Worm (Caenorhabditis elegans) whole organism, L4 larva: ENCODE measurements around the gene cap-2.

ENCODE experiments used
- D1046.2 ChIP-seq: fragments of 200-800 bp; sonication (Bioruptor generic); IDR thresholded peaks from 2 replicates; pipeline ENCODE4 v1.3.6; 2022; ENCODE audit warnings: missing genetic modification characterization, missing compliant biosample characterization
- F44E2.7 ChIP-seq: fragments of 200-800 bp; sonication (Bioruptor generic); IDR thresholded peaks from 2 replicates; pipeline ENCODE4 v2.1.2; 2022; ENCODE audit warnings: missing genetic modification characterization, missing compliant biosample characterization
- Y75B8A.6 ChIP-seq: fragments of 200-800 bp; sonication (Bioruptor generic); IDR thresholded peaks from 2 replicates; pipeline ENCODE4 v1.3.6; 2022; ENCODE audit warnings: missing genetic modification reagents, missing genetic modification characterization, missing compliant biosample characterization
- ceh-20 ChIP-seq: fragments of 200-800 bp; sonication (Bioruptor generic); IDR thresholded peaks from 2 replicates; pipeline ENCODE4 v1.3.6; 2022; ENCODE audit warnings: missing genetic modification reagents, missing genetic modification characterization, missing compliant biosample characterization
- ceh-32 ChIP-seq: sonication (generic microtip); optimal IDR thresholded peaks from 2 replicates; lab custom pipeline; 2016; ENCODE audit warnings: mild to moderate bottlenecking, missing genetic modification characterization, missing compliant biosample characterization; ENCODE audit not compliant: poor library complexity
- ceh-62 ChIP-seq: sonication (generic microtip); optimal IDR thresholded peaks from 2 replicates; lab custom pipeline; 2017; ENCODE audit warnings: missing biosample characterization, missing genetic modification characterization
- cey-2 ChIP-seq: sonication (generic microtip); optimal IDR thresholded peaks from 3 replicates; lab custom pipeline; 2017; ENCODE audit warnings: missing genetic modification characterization, mild to moderate bottlenecking, missing compliant biosample characterization, antibody characterized with exemption, borderline replicate concordance; ENCODE audit not compliant: insufficient read depth
- daf-8 ChIP-seq: fragments of 200-800 bp; sonication (Bioruptor generic); IDR thresholded peaks from 2 replicates; pipeline ENCODE4 v1.3.6; 2022; ENCODE audit warnings: missing genetic modification characterization, missing compliant biosample characterization
- hlh-11 ChIP-seq: fragments of 200-800 bp; sonication (Bioruptor generic); optimal IDR thresholded peaks from 2 replicates; lab custom pipeline; 2018; ENCODE audit warnings: mild to moderate bottlenecking, missing genetic modification characterization, missing compliant biosample characterization
- hlh-30 ChIP-seq: sonication (generic microtip); optimal IDR thresholded peaks from 2 replicates; lab custom pipeline; 2017; ENCODE audit warnings: antibody characterized with exemption, mild to moderate bottlenecking, missing genetic modification characterization, missing compliant biosample characterization; ENCODE audit not compliant: insufficient read depth
- hmg-1.1 ChIP-seq: fragments of 200-800 bp; sonication (Bioruptor generic); IDR thresholded peaks from 2 replicates; pipeline ENCODE4 v1.3.6; 2022; ENCODE audit warnings: missing genetic modification reagents, missing genetic modification characterization, missing compliant biosample characterization
- jun-1 ChIP-seq: fragments of 150-350 bp; optimal IDR thresholded peaks from 2 replicates; lab custom pipeline; 2014; ENCODE audit warnings: missing biosample characterization, missing genetic modification reagents, missing genetic modification characterization
- lin-13 ChIP-seq: fragments of 150-350 bp; optimal IDR thresholded peaks from 2 replicates; lab custom pipeline; 2014; ENCODE audit warnings: missing biosample characterization, missing genetic modification reagents, missing genetic modification characterization
- madf-9 ChIP-seq: fragments of 200-800 bp; sonication (Bioruptor generic); conservative IDR thresholded peaks from 2 replicates; pipeline ENCODE4 v1.3.6; 2022; ENCODE audit warnings: missing genetic modification reagents, missing genetic modification characterization, missing compliant biosample characterization
- mdl-1 ChIP-seq, 2 experiments: fragments of 150-350 bp in 1 of 2; sonication (generic microtip) in 1 of 2; optimal IDR thresholded peaks; 2 replicates each; lab custom pipeline; 2014 to 2017; ENCODE audit warnings: missing biosample characterization in 2 of 2, missing genetic modification characterization in 2 of 2
- nhr-28 ChIP-seq: fragments of 150-350 bp; optimal IDR thresholded peaks from 2 replicates; lab custom pipeline; 2014; ENCODE audit warnings: missing biosample characterization, missing genetic modification characterization
- nhr-42 ChIP-seq: fragments of 200-800 bp; sonication (Bioruptor generic); IDR thresholded peaks from 2 replicates; pipeline ENCODE4 v1.3.6; 2022; ENCODE audit warnings: missing genetic modification characterization, missing compliant biosample characterization
- nhr-6 ChIP-seq: fragments of 150-350 bp; optimal IDR thresholded peaks from 2 replicates; lab custom pipeline; 2014; ENCODE audit warnings: missing biosample characterization, missing genetic modification characterization
- pha-4 ChIP-seq, 2 experiments: fragments of 150-350 bp in 1 of 2; fragments of 200-800 bp in 1 of 2; sonication (Bioruptor generic) in 1 of 2; IDR thresholded peaks in 1 of 2; optimal IDR thresholded peaks in 1 of 2; 2 replicates each; pipeline versions ENCODE4 v1.3.6 to Lab custom; 2014 to 2022; ENCODE audit warnings: missing genetic modification characterization in 2 of 2, missing genetic modification reagents in 2 of 2, missing biosample characterization in 1 of 2, missing compliant biosample characterization in 1 of 2
- unc-130 ChIP-seq: sonication (generic microtip); optimal IDR thresholded peaks from 2 replicates; lab custom pipeline; 2016; ENCODE audit warnings: missing genetic modification reagents, missing genetic modification characterization, missing compliant biosample characterization
- ztf-11 ChIP-seq: fragments of 150-350 bp; optimal IDR thresholded peaks from 2 replicates; lab custom pipeline; 2014; ENCODE audit warnings: missing biosample characterization, missing genetic modification characterization

cap-2 gene

DNA sequence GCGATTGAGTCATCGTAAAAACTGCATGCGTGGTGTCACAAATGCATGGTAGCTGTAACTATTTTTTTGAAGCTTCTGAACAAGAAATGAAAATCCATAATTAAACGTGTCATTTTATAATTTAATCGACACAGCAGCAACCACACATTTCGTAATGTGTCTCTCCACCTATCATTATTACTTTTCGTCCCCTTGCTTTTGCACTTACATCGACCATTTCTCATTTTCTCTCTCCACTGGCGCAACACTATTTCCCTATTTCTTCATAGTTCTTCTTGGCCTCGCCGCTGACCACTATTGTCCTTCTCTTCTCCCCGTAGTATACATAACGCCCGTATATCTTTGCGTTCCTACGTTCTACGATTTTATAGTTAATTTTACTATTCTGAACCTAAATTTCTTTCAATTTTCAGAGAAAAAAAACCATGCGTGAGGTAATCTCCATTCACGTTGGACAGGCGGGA, 49.3 kb downstream of the cap-2 start, which contains the start of gene tba-4 (continued):
- no peak for TF ChIP-seq hmg-1.1 (GFP tag; lab: Robert Waterston, UW)
- TF ChIP-seq nhr-6 (tag; lab: Kevin White, UChicago) = peak; percentile 3
- no peak for TF ChIP-seq mdl-1 (tag; optimal IDR thresholded peaks at IDR 0.05; lab: Kevin White, UChicago)
- no peak for TF ChIP-seq Y75B8A.6 (GFP tag; lab: Robert Waterston, UW)
- TF ChIP-seq pha-4 (GFP tag; IDR thresholded peaks at IDR 0.05; lab: Robert Waterston, UW) = no peak
- TF ChIP-seq pha-4 (tag; optimal IDR thresholded peaks at IDR 0.05; lab: Kevin White, UChicago) = no peak
- TF ChIP-seq nhr-28 (tag; lab: Kevin White, UChicago) = peak; percentile 86
- no peak for TF ChIP-seq lin-13
- no peak for TF ChIP-seq ztf-11 (tag; lab: Kevin White, UChicago)
- TF ChIP-seq daf-8 (GFP tag; lab: Robert Waterston, UW) = no peak
- no peak for TF ChIP-seq hlh-30 (tag; lab: Kevin White, UChicago)
- no peak for TF ChIP-seq F44E2.7 (GFP tag; lab: Robert Waterston, UW)
- TF ChIP-seq unc-130 = no peak
- no peak for TF ChIP-seq jun-1 (tag; lab: Kevin White, UChicago)
- no peak for TF ChIP-seq D1046.2 (GFP tag; lab: Robert Waterston, UW)
- no peak for TF ChIP-seq ceh-62
- no peak for TF ChIP-seq ceh-20 (GFP tag; lab: Robert Waterston, UW)
- no peak for TF ChIP-seq cey-2
- TF ChIP-seq ceh-32 (tag; lab: Kevin White, UChicago) = no peak
- TF ChIP-seq hlh-11 (tag; lab: Kevin White, UChicago) = peak; percentile 30
- no peak for TF ChIP-seq nhr-42 (GFP tag; lab: Robert Waterston, UW)
- TF ChIP-seq madf-9 = no peak
